Fruit fly (Drosophila melanogaster) whole organism, embryonic: ENCODE results near the gene et.
A peak's percentile ranks its signal among the peaks of the same experiment; 100 is the strongest.

Experiments used
- Atf6 ChIP-seq: fragments of 200-800 bp; sonication (Bioruptor generic); IDR thresholded peaks from 2 replicates; pipeline ENCODE4 v1.3.6; 2022; ENCODE audit warnings: missing biosample characterization, missing genetic modification characterization
- Bteb2 ChIP-seq: fragments of 200-800 bp; sonication (Bioruptor generic); optimal IDR thresholded peaks from 2 replicates; lab custom pipeline; 2016; ENCODE audit warnings: missing biosample characterization, missing genetic modification characterization
- CG10366 ChIP-seq: fragments of 200-800 bp; sonication (Bioruptor generic); IDR thresholded peaks from 2 replicates; pipeline ENCODE4 v1.3.6; 2022; ENCODE audit warnings: missing biosample characterization, missing genetic modification characterization
- CG11093 ChIP-seq: fragments of 200-800 bp; sonication (Bioruptor generic); IDR thresholded peaks from 3 replicates; pipeline ENCODE4 v1.3.6; 2022; ENCODE audit warnings: missing biosample characterization, missing genetic modification characterization
- CG12236 ChIP-seq: fragments of 200-800 bp; sonication (Bioruptor generic); optimal IDR thresholded peaks from 2 replicates; lab custom pipeline; 2016; ENCODE audit warnings: missing biosample characterization, missing genetic modification characterization
- CG13123 ChIP-seq: fragments of 200-800 bp; sonication (Bioruptor generic); optimal IDR thresholded peaks from 2 replicates; lab custom pipeline; 2016; ENCODE audit warnings: missing biosample characterization, missing genetic modification characterization
- CG16779 ChIP-seq: fragments of 200-800 bp; sonication (Bioruptor generic); IDR thresholded peaks from 2 replicates; pipeline ENCODE4 v1.3.6; 2022; ENCODE audit warnings: missing biosample characterization, missing genetic modification characterization
- CG1832 ChIP-seq: fragments of 200-800 bp; sonication (Bioruptor generic); optimal IDR thresholded peaks from 2 replicates; lab custom pipeline; 2017; ENCODE audit warnings: missing biosample characterization, mild to moderate bottlenecking, missing genetic modification characterization, inconsistent platforms
- CG18476 ChIP-seq: fragments of 200-800 bp; sonication (Bioruptor generic); optimal IDR thresholded peaks from 2 replicates; lab custom pipeline; 2016; ENCODE audit warnings: missing biosample characterization, mild to moderate bottlenecking, missing genetic modification characterization
- CG2712 ChIP-seq: fragments of 200-800 bp; optimal IDR thresholded peaks from 3 replicates; lab custom pipeline; 2019; ENCODE audit warnings: missing biosample characterization, mild to moderate bottlenecking, missing genetic modification characterization, moderate library complexity
- CG30020 ChIP-seq: fragments of 200-800 bp; optimal IDR thresholded peaks from 2 replicates; lab custom pipeline; 2019; ENCODE audit warnings: missing biosample characterization, mild to moderate bottlenecking, missing genetic modification characterization, moderate library complexity
- CG33213 ChIP-seq: fragments of 200-800 bp; sonication (Bioruptor generic); optimal IDR thresholded peaks from 3 replicates; lab custom pipeline; 2016; ENCODE audit warnings: missing biosample characterization, missing genetic modification characterization
- CG3407 ChIP-seq: fragments of 200-800 bp; sonication (Bioruptor generic); optimal IDR thresholded peaks from 2 replicates; lab custom pipeline; 2018; ENCODE audit warnings: missing biosample characterization, mild to moderate bottlenecking, missing genetic modification characterization
- CG3847 ChIP-seq: fragments of 200-800 bp; sonication (Bioruptor generic); IDR thresholded peaks from 2 replicates; pipeline ENCODE4 v1.3.6; 2022; ENCODE audit warnings: missing biosample characterization, missing genetic modification characterization
- CG42726 ChIP-seq: fragments of 200-800 bp; sonication (Bioruptor generic); IDR thresholded peaks from 2 replicates; pipeline ENCODE4 v1.3.6; 2022; ENCODE audit warnings: missing biosample characterization, missing genetic modification characterization; ENCODE audit not compliant: partially characterized antibody
- CG4424 ChIP-seq: fragments of 200-800 bp; sonication (Bioruptor generic); optimal IDR thresholded peaks from 3 replicates; lab custom pipeline; 2016; ENCODE audit warnings: missing biosample characterization, missing genetic modification characterization
- CG4854 ChIP-seq: fragments of 200-800 bp; sonication (Bioruptor generic); optimal IDR thresholded peaks from 2 replicates; lab custom pipeline; 2016; ENCODE audit warnings: missing biosample characterization, missing genetic modification characterization, inconsistent platforms
- CG8089 ChIP-seq: fragments of 200-800 bp; sonication (Bioruptor generic); optimal IDR thresholded peaks from 3 replicates; lab custom pipeline; 2016; ENCODE audit warnings: missing biosample characterization, missing genetic modification characterization
- CG9727 ChIP-seq: fragments of 200-800 bp; sonication (Bioruptor generic); optimal IDR thresholded peaks from 3 replicates; lab custom pipeline; 2017; ENCODE audit warnings: missing biosample characterization, mild to moderate bottlenecking, missing genetic modification characterization
- CG9876 ChIP-seq: fragments of 200-800 bp; sonication (Bioruptor generic); optimal IDR thresholded peaks from 2 replicates; lab custom pipeline; 2016; ENCODE audit warnings: missing biosample characterization, missing genetic modification characterization
- CHES-1-like ChIP-seq: fragments of 200-800 bp; sonication (Bioruptor generic); optimal IDR thresholded peaks from 2 replicates; lab custom pipeline; 2016; ENCODE audit warnings: missing biosample characterization, missing genetic modification characterization
- CrebB ChIP-seq: fragments of 200-800 bp; sonication (Bioruptor generic); optimal IDR thresholded peaks from 3 replicates; lab custom pipeline; 2018; ENCODE audit warnings: missing biosample characterization, mild to moderate bottlenecking, missing genetic modification characterization
- HLH3B ChIP-seq: fragments of 200-800 bp; sonication (Bioruptor generic); IDR thresholded peaks from 2 replicates; pipeline ENCODE4 v1.3.6; 2022; ENCODE audit warnings: missing biosample characterization, missing genetic modification characterization
- HLH54F ChIP-seq: fragments of 200-800 bp; sonication (Bioruptor generic); optimal IDR thresholded peaks from 3 replicates; lab custom pipeline; 2016; ENCODE audit warnings: missing biosample characterization, missing genetic modification characterization
- Lpt ChIP-seq: fragments of >200 bp; optimal IDR thresholded peaks from 2 replicates; lab custom pipeline; 2018; ENCODE audit warnings: missing biosample characterization, missing genetic modification characterization
- MESR4 ChIP-seq: fragments of 200-800 bp; sonication (Bioruptor generic); optimal IDR thresholded peaks from 2 replicates; lab custom pipeline; 2018; ENCODE audit warnings: missing biosample characterization, mild to moderate bottlenecking, missing genetic modification characterization, moderate library complexity
- Med ChIP-seq: fragments of 200-800 bp; sonication (Bioruptor generic); peaks from one replicate; lab custom pipeline; 2016; ENCODE audit warnings: missing biosample characterization, missing genetic modification characterization, mild to moderate bottlenecking, inconsistent platforms, moderate library complexity
- NfI ChIP-seq: fragments of 200-800 bp; sonication (Bioruptor generic); optimal IDR thresholded peaks from 3 replicates; lab custom pipeline; 2018; ENCODE audit warnings: missing biosample characterization, mild to moderate bottlenecking, missing genetic modification characterization, moderate library complexity
- PHDP ChIP-seq: fragments of 200-800 bp; sonication (Bioruptor generic); optimal IDR thresholded peaks from 3 replicates; lab custom pipeline; 2018; ENCODE audit warnings: missing biosample characterization, mild to moderate bottlenecking, missing genetic modification characterization, moderate library complexity
- Pdp1 ChIP-seq, 2 experiments: fragments of 200-800 bp; sonication (Bioruptor generic); optimal IDR thresholded peaks; 3 replicates each; lab custom pipeline; 2016; ENCODE audit warnings: missing biosample characterization in 2 of 2, missing genetic modification characterization in 2 of 2, mild to moderate bottlenecking in 1 of 2, moderate library complexity in 1 of 2
- Six4 ChIP-seq: fragments of 200-800 bp; sonication (Bioruptor generic); optimal IDR thresholded peaks from 2 replicates; lab custom pipeline; 2016; ENCODE audit warnings: missing biosample characterization, missing genetic modification characterization
- cg ChIP-seq: fragments of 200-800 bp; sonication (Bioruptor generic); optimal IDR thresholded peaks from 3 replicates; lab custom pipeline; 2019; ENCODE audit warnings: missing biosample characterization, mild to moderate bottlenecking, missing genetic modification characterization, moderate library complexity
- corto ChIP-seq: fragments of 200-800 bp; sonication (Bioruptor generic); optimal IDR thresholded peaks from 2 replicates; lab custom pipeline; 2016; ENCODE audit warnings: missing biosample characterization, mild to moderate bottlenecking, missing genetic modification characterization, moderate library complexity
- croc ChIP-seq: fragments of 200-800 bp; sonication (Bioruptor generic); conservative IDR thresholded peaks from 3 replicates; pipeline ENCODE4 v1.3.6; 2022; ENCODE audit warnings: missing biosample characterization, missing genetic modification characterization
- crp ChIP-seq, 2 experiments: fragments of 200-800 bp; sonication (Bioruptor generic); optimal IDR thresholded peaks; 2 replicates in 1 of 2; 3 replicates in 1 of 2; lab custom pipeline; 2017; ENCODE audit warnings: missing biosample characterization in 2 of 2, missing genetic modification characterization in 2 of 2, mild to moderate bottlenecking in 1 of 2, moderate library complexity in 1 of 2
- eyg ChIP-seq: fragments of 200-800 bp; sonication (Bioruptor generic); optimal IDR thresholded peaks from 3 replicates; lab custom pipeline; 2016; ENCODE audit warnings: missing biosample characterization, missing genetic modification characterization
- fru ChIP-seq: fragments of >200 bp; optimal IDR thresholded peaks from 2 replicates; lab custom pipeline; 2017
- gcm2 ChIP-seq: fragments of 200-800 bp; sonication (Bioruptor generic); optimal IDR thresholded peaks from 2 replicates; lab custom pipeline; 2016; ENCODE audit warnings: missing biosample characterization, missing genetic modification characterization
- gfzf ChIP-seq: fragments of 200-800 bp; sonication (Bioruptor generic); optimal IDR thresholded peaks from 2 replicates; lab custom pipeline; 2016; ENCODE audit warnings: missing biosample characterization, mild to moderate bottlenecking, missing genetic modification characterization, moderate library complexity
- gsb-n ChIP-seq: fragments of 200-800 bp; sonication (Bioruptor generic); optimal IDR thresholded peaks from 3 replicates; lab custom pipeline; 2018; ENCODE audit warnings: missing biosample characterization, mild to moderate bottlenecking, missing genetic modification characterization
- knrl ChIP-seq: fragments of 200-800 bp; sonication (Bioruptor generic); IDR thresholded peaks from 3 replicates; pipeline ENCODE4 v1.3.6; 2022; ENCODE audit warnings: missing biosample characterization, missing genetic modification characterization; ENCODE audit not compliant: partially characterized antibody
- pb ChIP-seq: fragments of 200-800 bp; sonication (Bioruptor generic); optimal IDR thresholded peaks from 3 replicates; lab custom pipeline; 2016; ENCODE audit warnings: missing biosample characterization, missing genetic modification characterization
- pho ChIP-seq: fragments of 200-800 bp; sonication (Bioruptor generic); optimal IDR thresholded peaks from 2 replicates; lab custom pipeline; 2016; ENCODE audit warnings: missing biosample characterization, missing genetic modification characterization
- ranshi ChIP-seq: fragments of 200-800 bp; sonication (Bioruptor generic); IDR thresholded peaks from 2 replicates; pipeline ENCODE4 v1.3.6; 2022; ENCODE audit warnings: missing biosample characterization, missing genetic modification characterization
- run ChIP-seq: fragments of 200-800 bp; sonication (Bioruptor generic); optimal IDR thresholded peaks from 3 replicates; lab custom pipeline; 2018; ENCODE audit warnings: missing biosample characterization, mild to moderate bottlenecking, missing genetic modification characterization
- sens ChIP-seq: fragments of 200-800 bp; sonication (Bioruptor generic); peaks from one replicate; lab custom pipeline; 2016; ENCODE audit warnings: missing biosample characterization, missing genetic modification characterization
- sisA ChIP-seq: fragments of 200-800 bp; sonication (Bioruptor generic); IDR thresholded peaks from 2 replicates; pipeline ENCODE4 v1.3.6; 2022; ENCODE audit warnings: missing biosample characterization, missing genetic modification characterization
- trh ChIP-seq: fragments of 200-800 bp; sonication (Bioruptor generic); optimal IDR thresholded peaks from 2 replicates; lab custom pipeline; 2016; ENCODE audit warnings: missing biosample characterization, missing genetic modification characterization
- twi ChIP-seq: fragments of 200-800 bp; optimal IDR thresholded peaks from 2 replicates; lab custom pipeline; 2019; ENCODE audit warnings: missing biosample characterization, mild to moderate bottlenecking, missing genetic modification characterization, moderate library complexity
- unpg ChIP-seq: fragments of 200-800 bp; sonication (Bioruptor generic); optimal IDR thresholded peaks from 3 replicates; lab custom pipeline; 2018; ENCODE audit warnings: missing biosample characterization, mild to moderate bottlenecking, missing genetic modification characterization, moderate library complexity
- wdn ChIP-seq: fragments of 200-800 bp; sonication (Bioruptor generic); IDR thresholded peaks from 2 replicates; pipeline ENCODE4 v1.3.6; 2022; ENCODE audit warnings: missing biosample characterization, missing genetic modification characterization
- zf30C ChIP-seq: fragments of 200-800 bp; sonication (Bioruptor generic); optimal IDR thresholded peaks from 3 replicates; lab custom pipeline; 2018; ENCODE audit warnings: missing biosample characterization, mild to moderate bottlenecking, missing genetic modification characterization

Gene et

DNA sequence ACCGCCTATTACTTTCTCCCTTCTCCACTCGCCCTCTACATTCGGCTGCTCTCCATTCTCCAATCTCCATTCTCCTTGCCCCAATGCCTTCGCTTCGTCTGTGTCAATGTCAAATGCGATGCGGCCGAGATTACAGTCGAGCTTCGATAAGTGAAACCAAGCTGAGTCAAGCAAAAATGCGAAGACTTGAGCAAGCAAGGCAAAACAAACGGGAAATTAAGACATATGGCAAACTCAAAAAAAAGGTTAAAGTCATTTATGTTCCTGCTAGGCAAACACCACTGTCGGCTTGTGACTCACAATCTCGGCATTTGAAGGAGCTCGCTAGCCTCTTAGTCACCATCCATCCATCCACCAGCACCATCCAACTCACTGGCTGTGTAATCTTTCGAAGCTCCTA lies 7.3 kb downstream of the et start (continued):
- TF ChIP-seq trh (GFP tag; lab: Kevin White, UChicago) (peak; percentile 93), Bteb2 (GFP tag; lab: Kevin White, UChicago) (peak; percentile 95), CG2712 (tag; lab: Kevin White, UChicago) (peak; percentile 95), ranshi (GFP tag; lab: Robert Waterston, UW) (peak; percentile 94), CG42726 (GFP tag; lab: Robert Waterston, UW) (no peak), sisA (GFP tag; lab: Robert Waterston, UW) (peak; percentile 95), CG18476 (GFP tag; lab: Kevin White, UChicago) (peak; percentile 89), CG1832 (GFP tag; lab: Kevin White, UChicago) (peak; percentile 13), crp (GFP tag; optimal IDR thresholded peaks at IDR 0.05; lab: Kevin White, UChicago) (peak in 1 of 2 experiments; percentile 64), Lpt (GFP tag; lab: Kevin White, UChicago) (no peak), Pdp1 (GFP tag; optimal IDR thresholded peaks at IDR 0.05; lab: Kevin White, UChicago) (peak; percentile 96 to 98), pho (GFP tag; lab: Kevin White, UChicago) (peak; percentile 96), gsb-n (tag; lab: Kevin White, UChicago) (peak; percentile 96), NfI (peak; percentile 98), fru (no peak), CG9876 (GFP tag; lab: Kevin White, UChicago) (peak; percentile 98), CG12236 (GFP tag; lab: Kevin White, UChicago) (peak; percentile 96), wdn (GFP tag; lab: Robert Waterston, UW) (peak; percentile 95), CHES-1-like (peak; percentile 98), Med (GFP tag; lab: Kevin White, UChicago) (peak; percentile 100), zf30C (GFP tag; lab: Kevin White, UChicago) (no peak), CG8089 (GFP tag; lab: Kevin White, UChicago) (peak; percentile 96), CG13123 (GFP tag; lab: Kevin White, UChicago) (peak; percentile 95), HLH54F (GFP tag; lab: Kevin White, UChicago) (peak; percentile 96), croc (peak; percentile 91), cg (GFP tag; lab: Kevin White, UChicago) (no peak), knrl (GFP tag; lab: Robert Waterston, UW) (no peak), PHDP (tag; lab: Kevin White, UChicago) (peak; percentile 95), unpg (GFP tag; lab: Kevin White, UChicago) (peak; percentile 97), corto (GFP tag; lab: Kevin White, UChicago) (peak; percentile 98), CrebB (tag; lab: Kevin White, UChicago) (peak; percentile 94), CG10366 (GFP tag; lab: Robert Waterston, UW) (peak; percentile 97), twi (tag; lab: Kevin White, UChicago) (peak; percentile 92), CG4424 (GFP tag; lab: Kevin White, UChicago) (peak; percentile 94), CG33213 (GFP tag; lab: Kevin White, UChicago) (peak; percentile 95), MESR4 (GFP tag; lab: Kevin White, UChicago) (peak; percentile 54), Six4 (GFP tag; lab: Kevin White, UChicago) (peak; percentile 94), pb (GFP tag; lab: Kevin White, UChicago) (peak; percentile 96), CG3407 (peak; percentile 95), HLH3B (GFP tag; lab: Robert Waterston, UW) (peak; percentile 91), Atf6 (GFP tag; lab: Robert Waterston, UW) (peak; percentile 94), gcm2 (GFP tag; lab: Kevin White, UChicago) (peak; percentile 88), CG3847 (GFP tag; lab: Robert Waterston, UW) (peak; percentile 95), gfzf (GFP tag; lab: Kevin White, UChicago) (peak; percentile 14), CG11093 (GFP tag; lab: Robert Waterston, UW) (peak; percentile 92), CG30020 (peak; percentile 81), run (tag; lab: Kevin White, UChicago) (peak; percentile 84), CG9727 (GFP tag; lab: Kevin White, UChicago) (peak; percentile 95), CG16779 (GFP tag; lab: Robert Waterston, UW) (peak; percentile 90), sens (GFP tag; lab: Kevin White, UChicago) (peak; percentile 100), CG4854 (GFP tag; lab: Kevin White, UChicago) (peak; percentile 86), eyg (peak; percentile 89)
